Fruit fly (Drosophila melanogaster) whole organism, embryonic: Measurements from ENCODE around the gene ebd1.

Experiments used
- Atf6 ChIP-seq: fragments of 200-800 bp; sonication (Bioruptor generic); IDR thresholded peaks from 2 replicates; pipeline ENCODE4 v1.3.6; 2022; ENCODE audit warnings: missing biosample characterization, missing genetic modification characterization
- Bgb ChIP-seq: fragments of 200-800 bp; sonication (Bioruptor generic); IDR thresholded peaks from 2 replicates; pipeline ENCODE4 v1.3.6; 2022; ENCODE audit warnings: missing biosample characterization, missing genetic modification characterization; ENCODE audit not compliant: partially characterized antibody
- BtbVII ChIP-seq: fragments of 200-800 bp; sonication (Bioruptor generic); optimal IDR thresholded peaks from 3 replicates; lab custom pipeline; 2017; ENCODE audit warnings: missing biosample characterization, mild to moderate bottlenecking, missing genetic modification characterization
- CG1024 ChIP-seq: fragments of 200-800 bp; sonication (Bioruptor generic); IDR thresholded peaks from 2 replicates; pipeline ENCODE4 v1.3.6; 2022; ENCODE audit warnings: missing biosample characterization, missing genetic modification characterization
- CG10979 ChIP-seq: fragments of 200-800 bp; sonication (Bioruptor generic); optimal IDR thresholded peaks from 2 replicates; lab custom pipeline; 2018; ENCODE audit warnings: missing biosample characterization, mild to moderate bottlenecking, missing genetic modification characterization, moderate library complexity
- CG11247 ChIP-seq: fragments of 200-800 bp; sonication (Bioruptor generic); IDR thresholded peaks from 2 replicates; pipeline ENCODE4 v1.3.6; 2022; ENCODE audit warnings: missing biosample characterization, missing genetic modification characterization
- CG14050 ChIP-seq: fragments of 200-800 bp; sonication (Bioruptor generic); IDR thresholded peaks from 3 replicates; pipeline ENCODE4 v1.3.6; 2022; ENCODE audit warnings: missing biosample characterization, missing genetic modification characterization
- CG1529 ChIP-seq: fragments of 200-800 bp; sonication (Bioruptor generic); optimal IDR thresholded peaks from 3 replicates; lab custom pipeline; 2018; ENCODE audit warnings: missing biosample characterization, missing genetic modification characterization
- CG31224 ChIP-seq: fragments of 200-800 bp; sonication (Bioruptor generic); IDR thresholded peaks from 2 replicates; pipeline ENCODE4 v1.3.6; 2022; ENCODE audit warnings: missing biosample characterization, missing genetic modification characterization
- CG4282 ChIP-seq: fragments of 200-800 bp; sonication (Bioruptor generic); optimal IDR thresholded peaks from 2 replicates; lab custom pipeline; 2016; ENCODE audit warnings: missing biosample characterization, missing genetic modification characterization
- CG4328 ChIP-seq: fragments of 200-800 bp; sonication (Bioruptor generic); optimal IDR thresholded peaks from 3 replicates; lab custom pipeline; 2017; ENCODE audit warnings: missing biosample characterization, missing genetic modification reagents, missing genetic modification characterization
- CG7745 ChIP-seq: fragments of 200-800 bp; sonication (Bioruptor generic); optimal IDR thresholded peaks from 2 replicates; lab custom pipeline; 2018; ENCODE audit warnings: missing biosample characterization, mild to moderate bottlenecking, missing genetic modification characterization, moderate library complexity
- CG7786 ChIP-seq: fragments of 200-800 bp; sonication (Bioruptor generic); optimal IDR thresholded peaks from 2 replicates; lab custom pipeline; 2016; ENCODE audit warnings: missing biosample characterization, missing genetic modification characterization
- CG8924 ChIP-seq: fragments of 200-800 bp; optimal IDR thresholded peaks from 3 replicates; lab custom pipeline; 2019; ENCODE audit warnings: missing biosample characterization, mild to moderate bottlenecking, missing genetic modification characterization, moderate library complexity
- CG9932 ChIP-seq: fragments of 200-800 bp; sonication (Bioruptor generic); IDR thresholded peaks from 2 replicates; pipeline ENCODE4 v1.3.6; 2022; ENCODE audit warnings: missing biosample characterization, missing genetic modification characterization
- CkIIα-i1 ChIP-seq: fragments of 200-800 bp; sonication (Bioruptor generic); IDR thresholded peaks from 2 replicates; pipeline ENCODE4 v1.3.6; 2022; ENCODE audit warnings: missing biosample characterization, missing genetic modification characterization
- CrebB ChIP-seq: fragments of 200-800 bp; sonication (Bioruptor generic); optimal IDR thresholded peaks from 3 replicates; lab custom pipeline; 2018; ENCODE audit warnings: missing biosample characterization, mild to moderate bottlenecking, missing genetic modification characterization
- D ChIP-seq, 2 experiments: fragments of 200-800 bp in 1 of 2; fragments of >200 bp in 1 of 2; sonication (Bioruptor generic) in 1 of 2; optimal IDR thresholded peaks; 2 replicates in 1 of 2; 3 replicates in 1 of 2; lab custom pipeline; 2017; ENCODE audit warnings: mild to moderate bottlenecking in 1 of 2, missing biosample characterization in 1 of 2, missing genetic modification characterization in 1 of 2, missing genetic modification reagents in 1 of 2
- Dip3 ChIP-seq: fragments of 200-800 bp; sonication (Bioruptor generic); optimal IDR thresholded peaks from 3 replicates; lab custom pipeline; 2016; ENCODE audit warnings: missing biosample characterization, missing genetic modification characterization
- E2f1 ChIP-seq: fragments of 200-800 bp; sonication (Bioruptor generic); IDR thresholded peaks from 2 replicates; pipeline ENCODE4 v1.3.6; 2022; ENCODE audit warnings: missing biosample characterization, missing genetic modification characterization
- H15 ChIP-seq: fragments of 200-800 bp; sonication (Bioruptor generic); IDR thresholded peaks from 3 replicates; pipeline ENCODE4 v1.3.6; 2022; ENCODE audit warnings: missing biosample characterization, missing genetic modification characterization
- HLH54F ChIP-seq: fragments of 200-800 bp; sonication (Bioruptor generic); optimal IDR thresholded peaks from 3 replicates; lab custom pipeline; 2016; ENCODE audit warnings: missing biosample characterization, missing genetic modification characterization
- HmgZ ChIP-seq: fragments of 200-800 bp; sonication (Bioruptor generic); optimal IDR thresholded peaks from 2 replicates; lab custom pipeline; 2018; ENCODE audit warnings: missing biosample characterization, mild to moderate bottlenecking, missing genetic modification characterization
- Kr ChIP-seq: fragments of 200-800 bp; sonication (Bioruptor generic); optimal IDR thresholded peaks from 2 replicates; lab custom pipeline; 2017; ENCODE audit warnings: missing biosample characterization, mild to moderate bottlenecking, missing genetic modification characterization
- MESR4 ChIP-seq: fragments of 200-800 bp; sonication (Bioruptor generic); optimal IDR thresholded peaks from 2 replicates; lab custom pipeline; 2018; ENCODE audit warnings: missing biosample characterization, mild to moderate bottlenecking, missing genetic modification characterization, moderate library complexity
- NFAT ChIP-seq: fragments of 200-800 bp; sonication (Bioruptor generic); IDR thresholded peaks from 2 replicates; pipeline ENCODE4 v1.3.6; 2022; ENCODE audit warnings: missing biosample characterization, missing genetic modification characterization
- Oaz ChIP-seq: fragments of 200-800 bp; sonication (Bioruptor generic); IDR thresholded peaks from 2 replicates; pipeline ENCODE4 v1.3.6; 2022; ENCODE audit warnings: missing biosample characterization, missing genetic modification characterization
- Rfx ChIP-seq: fragments of 200-800 bp; sonication (Bioruptor generic); IDR thresholded peaks from 2 replicates; pipeline ENCODE4 v1.3.6; 2022; ENCODE audit warnings: missing biosample characterization, missing genetic modification characterization
- Sin3A ChIP-seq: fragments of >200 bp; optimal IDR thresholded peaks from 2 replicates; lab custom pipeline; 2018
- Sry-δ ChIP-seq: fragments of 200-800 bp; sonication (Bioruptor generic); optimal IDR thresholded peaks from 2 replicates; lab custom pipeline; 2016; ENCODE audit warnings: missing biosample characterization, missing genetic modification characterization
- Usf ChIP-seq: fragments of 200-800 bp; sonication (Bioruptor generic); optimal IDR thresholded peaks from 2 replicates; lab custom pipeline; 2017; ENCODE audit warnings: missing genotype, missing biosample characterization, missing genetic modification characterization
- bab2 ChIP-seq: fragments of 200-800 bp; sonication (Bioruptor generic); optimal IDR thresholded peaks from 2 replicates; lab custom pipeline; 2016; ENCODE audit warnings: missing biosample characterization, missing genetic modification characterization
- cwo ChIP-seq: fragments of 200-800 bp; sonication (Bioruptor generic); optimal IDR thresholded peaks from 3 replicates; lab custom pipeline; 2017; ENCODE audit warnings: missing biosample characterization, missing genetic modification characterization, mild to moderate bottlenecking, moderate library complexity, missing genetic modification reagents
- da ChIP-seq: fragments of 200-800 bp; sonication (Bioruptor generic); optimal IDR thresholded peaks from 2 replicates; lab custom pipeline; 2016; ENCODE audit warnings: missing biosample characterization, missing genetic modification characterization
- fru ChIP-seq: fragments of >200 bp; optimal IDR thresholded peaks from 2 replicates; lab custom pipeline; 2017
- gce ChIP-seq: fragments of 200-800 bp; sonication (Bioruptor generic); IDR thresholded peaks from 3 replicates; pipeline ENCODE4 v1.3.6; 2022; ENCODE audit warnings: missing biosample characterization, missing genetic modification characterization
- gfzf ChIP-seq: fragments of 200-800 bp; sonication (Bioruptor generic); optimal IDR thresholded peaks from 2 replicates; lab custom pipeline; 2016; ENCODE audit warnings: missing biosample characterization, mild to moderate bottlenecking, missing genetic modification characterization, moderate library complexity
- gsb-n ChIP-seq: fragments of 200-800 bp; sonication (Bioruptor generic); optimal IDR thresholded peaks from 3 replicates; lab custom pipeline; 2018; ENCODE audit warnings: missing biosample characterization, mild to moderate bottlenecking, missing genetic modification characterization
- pzg ChIP-seq: fragments of 200-800 bp; sonication (Bioruptor generic); optimal IDR thresholded peaks from 3 replicates; lab custom pipeline; 2018; ENCODE audit warnings: missing biosample characterization, mild to moderate bottlenecking, missing genetic modification characterization, moderate library complexity
- rib ChIP-seq: fragments of 200-800 bp; sonication (Bioruptor generic); IDR thresholded peaks from 2 replicates; pipeline ENCODE4 v1.3.6; 2022; ENCODE audit warnings: missing biosample characterization, missing genetic modification characterization
- run ChIP-seq: fragments of 200-800 bp; sonication (Bioruptor generic); optimal IDR thresholded peaks from 3 replicates; lab custom pipeline; 2018; ENCODE audit warnings: missing biosample characterization, mild to moderate bottlenecking, missing genetic modification characterization
- sd ChIP-seq: fragments of 200-800 bp; sonication (Bioruptor generic); optimal IDR thresholded peaks from 3 replicates; lab custom pipeline; 2018; ENCODE audit warnings: missing biosample characterization, mild to moderate bottlenecking, missing genetic modification characterization, moderate library complexity
- slou ChIP-seq: fragments of 200-800 bp; sonication (Bioruptor generic); optimal IDR thresholded peaks from 3 replicates; lab custom pipeline; 2016; ENCODE audit warnings: missing biosample characterization, missing genetic modification characterization
- sob ChIP-seq: fragments of 200-800 bp; sonication (Bioruptor generic); IDR thresholded peaks from 2 replicates; pipeline ENCODE4 v1.3.6; 2022; ENCODE audit warnings: missing biosample characterization, missing genetic modification characterization
- sqz ChIP-seq: fragments of 200-800 bp; sonication (Bioruptor generic); optimal IDR thresholded peaks from 3 replicates; lab custom pipeline; 2018; ENCODE audit warnings: missing biosample characterization, mild to moderate bottlenecking, missing genetic modification characterization
- stwl ChIP-seq: fragments of 200-800 bp; sonication (Bioruptor generic); optimal IDR thresholded peaks from 3 replicates; lab custom pipeline; 2018; ENCODE audit warnings: missing biosample characterization, mild to moderate bottlenecking, missing genetic modification characterization, moderate library complexity
- sug ChIP-seq: fragments of 200-800 bp; optimal IDR thresholded peaks from 2 replicates; lab custom pipeline; 2019; ENCODE audit warnings: missing biosample characterization, mild to moderate bottlenecking, missing genetic modification characterization, moderate library complexity
- tup ChIP-seq: fragments of 200-800 bp; sonication (Bioruptor generic); optimal IDR thresholded peaks from 2 replicates; lab custom pipeline; 2016; ENCODE audit warnings: missing biosample characterization, mild to moderate bottlenecking, missing genetic modification characterization, moderate library complexity
- unpg ChIP-seq: fragments of 200-800 bp; sonication (Bioruptor generic); optimal IDR thresholded peaks from 3 replicates; lab custom pipeline; 2018; ENCODE audit warnings: missing biosample characterization, mild to moderate bottlenecking, missing genetic modification characterization, moderate library complexity
- z ChIP-seq: fragments of 200-800 bp; sonication (Bioruptor generic); IDR thresholded peaks from 3 replicates; pipeline ENCODE4 v1.3.6; 2022; ENCODE audit warnings: missing biosample characterization, missing genetic modification characterization

The ebd1 gene

DNA sequence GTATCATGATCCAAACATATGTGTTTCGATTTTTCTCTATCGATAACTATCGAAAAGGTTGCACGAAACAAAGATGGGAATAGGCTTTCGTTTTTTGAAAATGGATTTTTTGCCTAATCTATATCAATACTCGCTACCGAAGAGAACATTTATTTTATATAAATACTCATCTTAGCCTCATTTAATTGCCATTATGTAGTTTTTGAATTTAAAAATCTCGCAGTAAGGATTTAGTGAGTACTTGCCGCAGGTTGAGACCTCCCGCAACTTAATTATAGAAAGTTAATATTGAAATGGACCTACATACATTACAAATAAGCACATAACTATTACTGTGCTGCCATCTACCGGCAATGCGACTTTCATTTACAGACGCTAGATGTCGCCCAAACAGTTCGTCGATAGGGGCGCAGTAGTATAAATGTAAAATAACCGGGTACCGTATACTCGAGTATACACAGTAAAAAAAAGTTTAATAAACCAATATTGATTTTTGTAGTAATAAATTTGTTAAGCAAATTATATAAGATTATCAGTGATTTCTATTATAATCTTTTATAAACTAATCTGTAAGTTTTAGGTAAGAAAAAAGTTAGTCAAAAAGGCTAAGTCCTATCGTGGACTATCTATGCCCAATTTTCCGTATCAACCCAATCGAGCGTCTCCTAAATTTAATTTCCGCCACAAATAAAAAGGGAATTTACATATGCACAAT is 26.6 kb upstream of the ebd1 start, which contains the start of gene CG13896 (continued):
- TF ChIP-seq CG11247 (GFP tag; lab: Robert Waterston, UW) (peak; percentile 95), Sry-δ (GFP tag; lab: Kevin White, UChicago) (peak; percentile 77), NFAT (peak; percentile 96), Dip3 (GFP tag; lab: Kevin White, UChicago) (peak; percentile 82), sd (tag; lab: Kevin White, UChicago) (peak; percentile 65), slou (GFP tag; lab: Kevin White, UChicago) (peak; percentile 75), gfzf (GFP tag; lab: Kevin White, UChicago) (peak; percentile 33), gsb-n (peak; percentile 78), HmgZ (peak; percentile 91), CG1024 (GFP tag; lab: Robert Waterston, UW) (peak; percentile 77), gce (GFP tag; lab: Robert Waterston, UW) (no peak), CG7786 (GFP tag; lab: Kevin White, UChicago) (peak; percentile 85), stwl (tag; lab: Kevin White, UChicago) (peak; percentile 54), fru (lab: Kevin White, UChicago) (no peak), Kr (no peak), CrebB (tag; lab: Kevin White, UChicago) (peak; percentile 56), E2f1 (GFP tag; lab: Robert Waterston, UW) (peak; percentile 83), Usf (GFP tag; lab: Kevin White, UChicago) (peak; percentile 69), MESR4 (no peak), CG14050 (GFP tag; lab: Robert Waterston, UW) (peak; percentile 54), Oaz (GFP tag; lab: Robert Waterston, UW) (peak; percentile 77), Atf6 (GFP tag; lab: Robert Waterston, UW) (peak; percentile 66), CG31224 (GFP tag; lab: Robert Waterston, UW) (peak; percentile 59), CG10979 (tag; lab: Kevin White, UChicago) (peak; percentile 80), CkIIα-i1 (GFP tag; lab: Robert Waterston, UW) (peak; percentile 36; the same call in 1 of the 2 replicates), BtbVII (peak; percentile 66), Sin3A (no peak), CG4328 (GFP tag; lab: Kevin White, UChicago) (peak; percentile 60), z (no peak), cwo (GFP tag; lab: Kevin White, UChicago) (peak; percentile 56), pzg (peak; percentile 49), tup (peak; percentile 79), sob (GFP tag; lab: Robert Waterston, UW) (peak; percentile 87), sug (tag; lab: Kevin White, UChicago) (peak; percentile 86), CG7745 (tag; lab: Kevin White, UChicago) (peak; percentile 28), rib (no peak), H15 (GFP tag; lab: Robert Waterston, UW) (peak; percentile 87), D (optimal IDR thresholded peaks at IDR 0.05; lab: Kevin White, UChicago) (no peak), D (GFP tag; optimal IDR thresholded peaks at IDR 0.05; lab: Kevin White, UChicago) (peak; percentile 73), Bgb (GFP tag; lab: Robert Waterston, UW) (peak; percentile 58), da (GFP tag; lab: Kevin White, UChicago) (peak; percentile 83), CG9932 (peak; percentile 92), Rfx (peak; percentile 95), HLH54F (GFP tag; lab: Kevin White, UChicago) (peak; percentile 90), sqz (GFP tag; lab: Kevin White, UChicago) (peak; percentile 44), CG4282 (peak; percentile 83), bab2 (GFP tag; lab: Kevin White, UChicago) (peak; percentile 95), unpg (peak; percentile 88), CG8924 (tag; lab: Kevin White, UChicago) (peak; percentile 76), run (peak; percentile 76), CG1529 (GFP tag; lab: Kevin White, UChicago) (peak; percentile 49)
